Worm (Caenorhabditis elegans) whole organism, L4/young adult: ENCODE data around the gene acp-3.

Experiments
- W03F9.2 ChIP-seq: fragments of 150-350 bp; optimal IDR thresholded peaks from 2 replicates; lab custom pipeline; 2014; ENCODE audit warnings: missing biosample characterization, missing genetic modification characterization
- dao-5 ChIP-seq: sonication (generic microtip); optimal IDR thresholded peaks from 2 replicates; lab custom pipeline; 2016; ENCODE audit warnings: missing genotype, missing genetic modification characterization, moderate library complexity, missing compliant biosample characterization
- him-1 ChIP-seq: sonication (generic microtip); optimal IDR thresholded peaks from 2 replicates; lab custom pipeline; 2016; ENCODE audit warnings: missing genotype, missing genetic modification reagents, missing genetic modification characterization, missing compliant biosample characterization

DNA sequence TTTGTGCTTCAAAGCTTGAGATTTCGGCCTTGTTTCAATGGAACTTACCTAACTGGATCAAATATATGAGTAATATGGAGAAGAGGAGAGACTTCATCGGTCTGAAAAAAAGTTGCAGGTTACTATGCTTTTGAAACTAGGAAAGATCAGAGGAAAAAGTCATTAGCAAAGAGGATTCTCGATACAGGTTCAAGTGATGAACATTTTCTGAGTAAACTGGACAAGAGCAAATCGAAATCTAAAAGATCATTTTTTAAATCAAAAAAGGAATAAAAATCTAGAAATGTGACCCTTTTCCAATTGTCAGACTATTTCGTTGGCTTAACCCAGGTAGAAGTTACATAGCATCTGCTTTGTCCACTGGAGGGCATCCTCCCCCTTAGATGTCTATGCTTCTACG is 32.2 kb downstream of the acp-3 start, which contains the start of gene skpo-1:
- TF ChIP-seq him-1 (tag; lab: Kevin White, UChicago) (no peak), W03F9.2 (tag; lab: Kevin White, UChicago) (no peak), dao-5 (tag; lab: Kevin White, UChicago) (no peak)
